Worm (Caenorhabditis elegans): ENCODE measurements around the gene Y43F8B.18.

DNA sequence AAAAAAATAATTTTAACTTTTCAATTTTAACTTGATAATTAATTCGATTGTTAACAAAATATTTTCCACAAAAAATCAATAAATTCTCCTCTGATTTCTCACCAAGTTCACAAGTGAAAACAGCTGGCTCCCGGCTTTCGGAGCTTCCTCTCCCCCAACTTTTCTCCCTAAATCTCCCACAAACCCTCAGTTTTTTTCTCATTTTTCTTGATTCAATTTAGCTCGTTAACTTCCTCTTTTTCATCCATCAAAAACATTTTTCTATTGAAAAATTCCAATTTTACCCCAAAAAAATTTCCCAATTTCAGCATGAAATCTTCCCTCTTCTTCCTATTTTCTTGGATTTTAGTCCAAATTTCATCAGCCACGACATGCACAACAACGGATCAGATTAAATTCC lies 15.4 kb upstream of the Y43F8B.18 start, which contains the start of gene Y43F8B.11:
- TF ChIP-seq lsl-1 (GFP tag; optimal IDR thresholded peaks at IDR 0.05) (no peak), pbrm-1 (GFP tag; IDR thresholded peaks at IDR 0.05) (no peak), rec-8 (tag; optimal IDR thresholded peaks at IDR 0.05) (no peak), nhr-27 (tag; optimal IDR thresholded peaks at IDR 0.05) (no peak), hsf-1 (GFP tag; IDR thresholded peaks at IDR 0.05) (no peak), C06A6.2 (GFP tag; conservative IDR thresholded peaks at IDR 0.05) (no peak), egl-44 (GFP tag; IDR thresholded peaks at IDR 0.05) (no peak), attf-5 (GFP tag; optimal IDR thresholded peaks at IDR 0.05) (no peak), him-1 (tag; optimal IDR thresholded peaks at IDR 0.05) (no peak), ZK185.1 (tag; optimal IDR thresholded peaks at IDR 0.05; ENCODE audit: poor library complexity, severe bottlenecking) (no peak), dpl-1 (GFP tag; optimal IDR thresholded peaks at IDR 0.05) (no peak), bed-1 (GFP tag; IDR thresholded peaks at IDR 0.05) (no peak)

Data from whole organism, young adult.